Fruit fly (Drosophila melanogaster): ENCODE results near the gene eIF4G2.

The eIF4G2 gene

DNA sequence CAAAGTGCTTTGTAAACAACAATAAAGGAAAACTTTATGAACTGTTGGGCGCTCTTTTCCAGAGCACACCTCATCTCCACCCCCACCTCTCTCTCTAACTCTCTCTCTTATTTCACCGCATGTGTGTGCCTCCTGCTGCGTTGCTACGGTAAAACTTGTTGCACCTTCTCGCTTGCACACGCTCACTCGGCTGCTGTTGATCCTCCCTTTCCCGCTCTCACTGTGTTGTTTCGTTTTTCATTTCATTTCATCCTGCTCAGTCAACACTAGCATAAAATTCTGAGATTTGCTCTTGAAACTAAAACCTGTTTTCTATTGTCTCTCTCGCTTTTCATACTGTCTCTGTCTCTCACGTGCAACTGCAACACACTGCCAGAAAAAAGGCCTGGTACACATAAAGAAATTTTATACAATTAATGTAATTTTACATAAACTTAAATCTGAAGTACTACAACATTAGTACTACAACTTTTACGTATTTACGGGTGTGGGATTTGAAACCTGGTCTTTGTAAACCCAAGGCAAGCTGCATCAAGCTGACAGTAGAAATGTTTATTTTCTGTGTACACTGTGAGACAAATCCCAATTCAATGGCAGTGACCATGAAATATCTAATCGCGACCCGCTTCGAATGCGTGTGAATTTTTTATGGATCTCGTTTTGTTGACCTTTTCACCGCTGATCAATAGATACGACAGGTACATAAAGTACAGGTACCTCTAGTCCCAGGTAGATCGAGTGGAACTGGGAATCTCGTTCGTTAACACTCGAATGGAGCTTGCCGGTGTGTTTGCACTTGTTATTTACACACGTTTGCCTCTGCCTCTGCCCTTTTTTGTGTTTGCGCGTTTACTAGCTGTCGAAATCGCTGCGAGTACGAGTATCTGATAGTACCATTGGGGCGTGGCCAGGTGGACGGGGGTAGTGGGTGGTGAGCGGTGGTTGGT, 36.3 kb downstream of the eIF4G2 start (continued):
- peak; percentile 87 for TF ChIP-seq CG1621 (tag; optimal IDR thresholded peaks at IDR 0.05)
- peak; percentile 68 for TF ChIP-seq CG9139 (GFP tag; optimal IDR thresholded peaks at IDR 0.05)
- peak; percentile 65 for TF ChIP-seq CG16779 (tag; optimal IDR thresholded peaks at IDR 0.05)
- peak; percentile 91 for TF ChIP-seq topi (GFP tag; optimal IDR thresholded peaks at IDR 0.05)
- TF ChIP-seq CG11902 (GFP tag; optimal IDR thresholded peaks at IDR 0.05) = peak; percentile 74
- TF ChIP-seq CG15336 (GFP tag; IDR thresholded peaks at IDR 0.05) = peak; percentile 92
- peak; percentile 93 for TF ChIP-seq CG10631 (GFP tag; optimal IDR thresholded peaks at IDR 0.05)
- TF ChIP-seq svp (GFP tag) = peak; percentile 95
- peak; percentile 91 for TF ChIP-seq acj6 (GFP tag; optimal IDR thresholded peaks at IDR 0.05)
- peak; percentile 75 for TF ChIP-seq Ets21C (GFP tag; optimal IDR thresholded peaks at IDR 0.05)
- peak; percentile 90 for TF ChIP-seq Smox (GFP tag; optimal IDR thresholded peaks at IDR 0.05)
- peak; percentile 61 for TF ChIP-seq vri (GFP tag; optimal IDR thresholded peaks at IDR 0.05)
- peak; percentile 89 for TF ChIP-seq cyc (GFP tag; optimal IDR thresholded peaks at IDR 0.05)
- TF ChIP-seq salr (GFP tag; optimal IDR thresholded peaks at IDR 0.05) = peak; percentile 66 to 83
- TF ChIP-seq CG6854 (GFP tag; optimal IDR thresholded peaks at IDR 0.05) = peak; percentile 37
- TF ChIP-seq CG6808 (GFP tag; optimal IDR thresholded peaks at IDR 0.05) = peak; percentile 77
- peak; percentile 86 for TF ChIP-seq CG11294 (GFP tag; IDR thresholded peaks at IDR 0.05)
- TF ChIP-seq Hr38 (GFP tag; optimal IDR thresholded peaks at IDR 0.05) = no peak
- peak; percentile 85 for TF ChIP-seq lz (GFP tag; optimal IDR thresholded peaks at IDR 0.05)
- TF ChIP-seq CG8632 (GFP tag; optimal IDR thresholded peaks at IDR 0.05) = peak; percentile 83
- TF ChIP-seq CG8319 (GFP tag; optimal IDR thresholded peaks at IDR 0.05) = peak; percentile 73
- TF ChIP-seq fd85E (GFP tag; optimal IDR thresholded peaks at IDR 0.05) = peak; percentile 48
- TF ChIP-seq Gug (GFP tag; IDR thresholded peaks at IDR 0.05) = peak; percentile 88

DNA sequence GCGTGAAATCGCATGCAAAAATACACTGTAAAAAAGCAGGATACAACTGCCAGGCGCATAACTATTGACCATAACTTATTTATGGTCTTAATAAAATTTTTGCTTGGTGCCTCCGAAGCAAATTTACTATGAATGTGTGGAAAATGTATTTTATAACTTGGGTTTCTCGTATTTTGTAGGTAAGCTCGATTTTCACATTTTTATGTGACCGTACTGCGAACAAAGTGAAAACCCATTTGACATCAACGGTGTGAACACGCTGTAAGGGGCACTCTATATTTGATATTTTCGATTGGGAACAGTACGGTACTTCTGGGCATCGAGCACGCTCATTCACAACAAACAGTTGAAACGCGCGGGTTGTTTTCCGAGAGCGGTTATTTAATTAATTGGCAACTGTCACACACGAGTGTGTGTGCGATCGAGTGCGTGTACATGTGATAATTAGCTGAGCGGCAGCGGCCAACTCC, 37.5 kb downstream of the eIF4G2 start, which contains the start of the genes Nup98-96 and mbc:
Gene Nup98-96 (minus strand): TSS at position 156 of the 470 bp plus-strand sequence.
Gene mbc (plus strand): TSS at position 300 of the 470 bp plus-strand sequence.
- peak; percentile 73 for TF ChIP-seq CG7368 (GFP tag; optimal IDR thresholded peaks at IDR 0.05)
- TF ChIP-seq Ets21C (GFP tag; optimal IDR thresholded peaks at IDR 0.05) = peak; percentile 90
- TF ChIP-seq CG10669 (GFP tag; optimal IDR thresholded peaks at IDR 0.05) = peak; percentile 63
- TF ChIP-seq Sox14 (GFP tag; optimal IDR thresholded peaks at IDR 0.05) = peak; percentile 95
- TF ChIP-seq salr (GFP tag; optimal IDR thresholded peaks at IDR 0.05) = peak; percentile 52 to 62
- peak; percentile 44 for TF ChIP-seq net (GFP tag; optimal IDR thresholded peaks at IDR 0.05)
- peak; percentile 78 for TF ChIP-seq CG6854 (GFP tag; optimal IDR thresholded peaks at IDR 0.05)
- TF ChIP-seq Eip93F (GFP tag; optimal IDR thresholded peaks at IDR 0.05) = no peak
- peak; percentile 79 for TF ChIP-seq achi (GFP tag; optimal IDR thresholded peaks at IDR 0.05)
- peak; percentile 82; the same call in 2 of the 3 replicates for TF ChIP-seq CG6163 (GFP tag; IDR thresholded peaks at IDR 0.05)
- TF ChIP-seq Hr39 (GFP tag; optimal IDR thresholded peaks at IDR 0.05) = peak; percentile 94
- TF ChIP-seq Eip75B (GFP tag; optimal IDR thresholded peaks at IDR 0.05) = peak; percentile 88
- peak; percentile 58 for TF ChIP-seq CG8319 (GFP tag; optimal IDR thresholded peaks at IDR 0.05)
- TF ChIP-seq Sox102F (GFP tag; optimal IDR thresholded peaks at IDR 0.05) = peak; percentile 80
- peak; percentile 85 for TF ChIP-seq topi (GFP tag; optimal IDR thresholded peaks at IDR 0.05)
- no peak for TF ChIP-seq CG16779 (tag; optimal IDR thresholded peaks at IDR 0.05)
- peak; percentile 69 for TF ChIP-seq fkh (GFP tag; optimal IDR thresholded peaks at IDR 0.05)
- TF ChIP-seq Smox (GFP tag; optimal IDR thresholded peaks at IDR 0.05) = peak; percentile 88
- TF ChIP-seq CG8119 (GFP tag; IDR thresholded peaks at IDR 0.05) = 0 out of 3 replicates have a peak, but pooled peaks have one; percentile 27
- TF ChIP-seq CG15336 (GFP tag; IDR thresholded peaks at IDR 0.05) = 0 out of 2 replicates have a peak, but pooled peaks have one; percentile 40
- peak; percentile 88 for TF ChIP-seq Hr4 (GFP tag; optimal IDR thresholded peaks at IDR 0.05)
- peak; percentile 66 for TF ChIP-seq CG6808 (GFP tag; optimal IDR thresholded peaks at IDR 0.05)
- peak; percentile 80 for TF ChIP-seq CG3032 (tag; optimal IDR thresholded peaks at IDR 0.05)
- peak; percentile 63 for TF ChIP-seq Hr38 (GFP tag; optimal IDR thresholded peaks at IDR 0.05)
- TF ChIP-seq Eip78C (GFP tag) = peak; percentile 86
- TF ChIP-seq lz (GFP tag; optimal IDR thresholded peaks at IDR 0.05) = peak; percentile 91
- peak; percentile 93 for TF ChIP-seq cyc (GFP tag; optimal IDR thresholded peaks at IDR 0.05)
- peak; percentile 87 for TF ChIP-seq OdsH (GFP tag; optimal IDR thresholded peaks at IDR 0.05)
- TF ChIP-seq fd85E (GFP tag; optimal IDR thresholded peaks at IDR 0.05) = peak; percentile 57
- peak; percentile 44 for TF ChIP-seq CG9139 (GFP tag; optimal IDR thresholded peaks at IDR 0.05)
- peak; percentile 89 for TF ChIP-seq esn (GFP tag; optimal IDR thresholded peaks at IDR 0.05)
- peak; percentile 34 for TF ChIP-seq CG6276 (GFP tag; optimal IDR thresholded peaks at IDR 0.05)
- peak; percentile 81 for TF ChIP-seq vri (GFP tag; optimal IDR thresholded peaks at IDR 0.05)
- TF ChIP-seq CG6792 (GFP tag; optimal IDR thresholded peaks at IDR 0.05) = peak; percentile 79
- peak; percentile 80 for TF ChIP-seq CG34406 (GFP tag; optimal IDR thresholded peaks at IDR 0.05)
- peak; percentile 95 for TF ChIP-seq CG31627 (GFP tag; optimal IDR thresholded peaks at IDR 0.05)
- TF ChIP-seq eg (GFP tag; IDR thresholded peaks at IDR 0.05) = peak; percentile 85
- peak; percentile 65 for TF ChIP-seq CG11762 (GFP tag; optimal IDR thresholded peaks at IDR 0.05; ENCODE audit: insufficient read depth)

All from whole organism, prepupa.